Fruit fly (Drosophila melanogaster) whole organism, adult: Measurements from ENCODE around the gene STUB1.

Source experiments
- CG12768 ChIP-seq: fragments of 200-800 bp; sonication (Bioruptor generic); optimal IDR thresholded peaks from 2 replicates; lab custom pipeline; 2017; ENCODE audit warnings: missing biosample characterization, missing genetic modification characterization, mild to moderate bottlenecking, moderate library complexity, missing genetic modification reagents
- CG1620 ChIP-seq: fragments of 200-800 bp; sonication (Bioruptor generic); optimal IDR thresholded peaks from 2 replicates; lab custom pipeline; 2016; ENCODE audit warnings: missing biosample characterization, missing genetic modification characterization
- CG7101 ChIP-seq: fragments of 200-800 bp; sonication (Bioruptor generic); optimal IDR thresholded peaks from 2 replicates; lab custom pipeline; 2018; ENCODE audit warnings: missing biosample characterization, mild to moderate bottlenecking, missing genetic modification characterization, moderate library complexity
- Crg-1 ChIP-seq: fragments of 200-800 bp; sonication (Bioruptor generic); optimal IDR thresholded peaks from 2 replicates; lab custom pipeline; 2016; ENCODE audit warnings: missing biosample characterization, missing genetic modification characterization
- cic ChIP-seq: fragments of 200-800 bp; sonication (Bioruptor generic); optimal IDR thresholded peaks from 2 replicates; lab custom pipeline; 2017; ENCODE audit warnings: missing biosample characterization, mild to moderate bottlenecking, missing genetic modification characterization, moderate library complexity
- cnc ChIP-seq, 2 experiments: fragments of >200 bp; optimal IDR thresholded peaks; 2 replicates each; lab custom pipeline; 2017
- ovo ChIP-seq: fragments of 200-800 bp; sonication (Bioruptor generic); optimal IDR thresholded peaks from 2 replicates; lab custom pipeline; 2016; ENCODE audit warnings: missing biosample characterization, missing genetic modification characterization
- pad ChIP-seq: fragments of 200-800 bp; sonication (Bioruptor generic); optimal IDR thresholded peaks from 3 replicates; lab custom pipeline; 2017; ENCODE audit warnings: missing biosample characterization, missing genetic modification characterization, mild to moderate bottlenecking, moderate library complexity, missing genetic modification reagents
- tj ChIP-seq: fragments of 200-800 bp; sonication (Bioruptor generic); optimal IDR thresholded peaks from 3 replicates; lab custom pipeline; 2017; ENCODE audit warnings: missing biosample characterization, mild to moderate bottlenecking, missing genetic modification characterization, moderate library complexity

DNA sequence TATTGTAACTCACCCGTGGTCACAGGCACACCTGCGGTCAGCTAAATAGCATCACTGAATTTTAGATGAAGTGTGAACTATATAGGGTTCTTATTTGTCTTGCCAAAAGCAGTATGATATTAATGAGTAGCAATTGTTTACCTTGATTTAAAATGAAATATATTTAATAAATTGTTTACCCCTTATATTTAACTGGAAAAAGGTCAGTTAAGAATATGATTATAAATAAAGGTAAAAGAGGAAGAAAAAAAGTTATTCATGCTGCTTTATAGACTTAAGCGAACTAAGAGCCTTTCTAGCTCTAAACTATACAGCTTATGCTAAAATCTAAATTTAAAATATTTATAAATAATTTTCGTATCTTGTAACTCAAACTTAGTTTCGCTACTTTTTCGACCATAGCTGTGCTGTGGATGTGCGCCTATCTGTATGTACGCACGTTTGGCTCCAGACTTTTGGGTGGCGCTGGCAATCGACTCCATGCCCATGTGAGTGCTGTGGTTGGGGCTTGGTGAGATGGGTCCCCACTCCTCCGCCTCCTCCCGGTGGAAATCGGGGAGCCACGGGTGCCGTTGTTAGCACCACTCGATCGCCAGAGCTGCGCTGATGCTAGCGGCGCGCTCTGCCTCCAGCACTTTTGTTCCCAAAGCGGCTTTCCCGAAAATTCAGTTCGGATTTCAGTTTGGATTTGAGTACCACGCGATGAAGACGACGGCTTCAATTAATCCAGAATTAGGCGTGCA lies 4.9 kb downstream of the STUB1 start, which contains the start of gene loh:
- TF ChIP-seq CG1620 (no peak), Crg-1 (no peak), ovo (GFP tag; lab: Kevin White, UChicago) (no peak), pad (no peak), cic (GFP tag; lab: Kevin White, UChicago) (no peak), CG7101 (tag; lab: Kevin White, UChicago) (no peak), cnc (optimal IDR thresholded peaks at IDR 0.05; lab: Kevin White, UChicago) (no peak), tj (GFP tag; lab: Kevin White, UChicago) (no peak), CG12768 (GFP tag; lab: Kevin White, UChicago) (no peak)
